Worm (Caenorhabditis elegans) whole organism, young adult: Measurements from ENCODE around the gene W09C2.10.

Experiments
- B0035.1 ChIP-seq: sonication (generic microtip); optimal IDR thresholded peaks from 2 replicates; lab custom pipeline; 2016; ENCODE audit warnings: missing genetic modification characterization, mild to moderate bottlenecking, missing compliant biosample characterization, missing genotype, missing genetic modification reagents
- B0336.3 ChIP-seq: fragments of 200-800 bp; sonication (Bioruptor generic); IDR thresholded peaks from 2 replicates; pipeline ENCODE4 v1.3.6; 2022; ENCODE audit warnings: missing genetic modification characterization, missing compliant biosample characterization
- F52B5.7 ChIP-seq: sonication (generic microtip); optimal IDR thresholded peaks from 2 replicates; lab custom pipeline; 2016; ENCODE audit warnings: mild to moderate bottlenecking, missing genetic modification characterization, missing compliant biosample characterization
- Y53G8AR.9 ChIP-seq: fragments of 200-800 bp; sonication (Bioruptor generic); conservative IDR thresholded peaks from 2 replicates; pipeline ENCODE4 v1.3.6; 2022; ENCODE audit warnings: missing genetic modification reagents, missing genetic modification characterization, missing compliant biosample characterization
- ZK185.1 ChIP-seq: sonication (generic microtip); optimal IDR thresholded peaks from 2 replicates; lab custom pipeline; 2016; ENCODE audit warnings: mild to moderate bottlenecking, missing genetic modification characterization, missing compliant biosample characterization; ENCODE audit not compliant: poor library complexity, severe bottlenecking
- aptf-2 ChIP-seq: fragments of 200-800 bp; sonication (Bioruptor generic); conservative IDR thresholded peaks from 2 replicates; pipeline ENCODE4 v1.3.6; 2022; ENCODE audit warnings: missing genetic modification reagents, missing genetic modification characterization, missing compliant biosample characterization
- attf-6 ChIP-seq: fragments of 200-800 bp; sonication (Bioruptor generic); IDR thresholded peaks from 2 replicates; pipeline ENCODE4 v1.3.6; 2022; ENCODE audit warnings: missing genetic modification reagents, missing genetic modification characterization, missing compliant biosample characterization
- bed-1 ChIP-seq: fragments of 200-800 bp; sonication (Bioruptor generic); IDR thresholded peaks from 2 replicates; pipeline ENCODE4 v1.3.6; 2022; ENCODE audit warnings: missing genetic modification reagents, missing genetic modification characterization, missing compliant biosample characterization
- ceh-27 ChIP-seq: fragments of 200-800 bp; sonication (Bioruptor generic); optimal IDR thresholded peaks from 2 replicates; lab custom pipeline; 2018; ENCODE audit warnings: mild to moderate bottlenecking, missing genetic modification characterization, moderate library complexity, missing compliant biosample characterization
- ceh-79 ChIP-seq: sonication (generic microtip); optimal IDR thresholded peaks from 2 replicates; lab custom pipeline; 2017; ENCODE audit warnings: mild to moderate bottlenecking, missing genetic modification characterization, missing compliant biosample characterization
- chd-7 ChIP-seq: sonication (generic microtip); optimal IDR thresholded peaks from 2 replicates; lab custom pipeline; 2016; ENCODE audit warnings: mild to moderate bottlenecking, missing genetic modification characterization, moderate library complexity, missing compliant biosample characterization
- dox-1 ChIP-seq: fragments of 200-800 bp; sonication (Bioruptor generic); IDR thresholded peaks from 2 replicates; pipeline ENCODE4 v1.3.6; 2022; ENCODE audit warnings: missing genetic modification reagents, missing genetic modification characterization, missing compliant biosample characterization
- dpff-1 ChIP-seq: sonication (generic microtip); optimal IDR thresholded peaks from 2 replicates; lab custom pipeline; 2017; ENCODE audit warnings: mild to moderate bottlenecking, missing genetic modification characterization, missing compliant biosample characterization
- dpl-1 ChIP-seq: fragments of 150-350 bp; optimal IDR thresholded peaks from 2 replicates; lab custom pipeline; 2014; ENCODE audit warnings: missing biosample characterization, missing genetic modification reagents, missing genetic modification characterization
- efl-1 ChIP-seq: fragments of 150-350 bp; optimal IDR thresholded peaks from 2 replicates; lab custom pipeline; 2014; ENCODE audit warnings: missing biosample characterization, missing genetic modification reagents, missing genetic modification characterization
- egl-18 ChIP-seq: fragments of 200-800 bp; sonication (Bioruptor generic); IDR thresholded peaks from 2 replicates; pipeline ENCODE4 v1.3.6; 2022; ENCODE audit warnings: missing genetic modification reagents, missing genetic modification characterization, missing compliant biosample characterization
- ets-4 ChIP-seq: fragments of 200-800 bp; sonication (Bioruptor generic); optimal IDR thresholded peaks from 2 replicates; lab custom pipeline; 2018; ENCODE audit warnings: mild to moderate bottlenecking, missing genetic modification characterization, missing compliant biosample characterization
- fkh-3 ChIP-seq: sonication (generic microtip); optimal IDR thresholded peaks from 2 replicates; lab custom pipeline; 2016; ENCODE audit warnings: mild to moderate bottlenecking, missing genetic modification characterization, missing compliant biosample characterization
- him-1 ChIP-seq: sonication (generic microtip); optimal IDR thresholded peaks from 2 replicates; lab custom pipeline; 2016; ENCODE audit warnings: missing genotype, missing genetic modification reagents, missing genetic modification characterization, missing compliant biosample characterization
- hrde-1 ChIP-seq: sonication (generic microtip); optimal IDR thresholded peaks from 2 replicates; lab custom pipeline; 2016; ENCODE audit warnings: missing genetic modification characterization, mild to moderate bottlenecking, missing compliant biosample characterization, moderate library complexity, missing genotype, missing genetic modification reagents, borderline replicate concordance
- lin-26 ChIP-seq: fragments of 200-800 bp; sonication (Bioruptor generic); IDR thresholded peaks from 2 replicates; pipeline ENCODE4 v1.3.6; 2022; ENCODE audit warnings: missing genetic modification reagents, missing genetic modification characterization, missing compliant biosample characterization
- lin-35 ChIP-seq, 3 experiments: fragments of 150-350 bp in 2 of 3; sonication (generic microtip) in 1 of 3; optimal IDR thresholded peaks; 2 replicates each; lab custom pipeline; 2014 to 2018; ENCODE audit warnings: missing biosample characterization in 3 of 3, missing genetic modification characterization in 3 of 3, missing genetic modification reagents in 3 of 3
- madf-6 ChIP-seq: fragments of 200-800 bp; sonication (Bioruptor generic); IDR thresholded peaks from 2 replicates; pipeline ENCODE4 v1.3.6; 2022; ENCODE audit warnings: missing genetic modification reagents, missing genetic modification characterization, missing compliant biosample characterization
- mxl-1 ChIP-seq: sonication (generic microtip); optimal IDR thresholded peaks from 2 replicates; lab custom pipeline; 2016; ENCODE audit warnings: missing genetic modification characterization, missing compliant biosample characterization
- rec-8 ChIP-seq, 2 experiments: sonication (generic microtip); optimal IDR thresholded peaks; 2 replicates each; lab custom pipeline; 2016; ENCODE audit warnings: mild to moderate bottlenecking in 2 of 2, missing genetic modification characterization in 2 of 2, missing genetic modification reagents in 2 of 2, missing genotype in 2 of 2, missing biosample characterization in 1 of 2, missing compliant biosample characterization in 1 of 2, moderate library complexity in 1 of 2
- repo-1 ChIP-seq: sonication (generic microtip); optimal IDR thresholded peaks from 2 replicates; lab custom pipeline; 2017; ENCODE audit warnings: mild to moderate bottlenecking, missing genetic modification characterization, missing compliant biosample characterization
- sdz-38 ChIP-seq: sonication (generic microtip); optimal IDR thresholded peaks from 2 replicates; lab custom pipeline; 2016; ENCODE audit warnings: missing genotype, missing genetic modification characterization, missing compliant biosample characterization
- snpc-3.4 ChIP-seq: sonication (generic microtip); optimal IDR thresholded peaks from 2 replicates; lab custom pipeline; 2017; ENCODE audit warnings: missing genetic modification characterization, mild to moderate bottlenecking, missing compliant biosample characterization, antibody characterized with exemption, moderate library complexity, missing genotype, missing genetic modification reagents
- tbx-9 ChIP-seq: sonication (generic microtip); optimal IDR thresholded peaks from 2 replicates; lab custom pipeline; 2016; ENCODE audit warnings: borderline replicate concordance, missing genetic modification characterization, inconsistent platforms, missing compliant biosample characterization
- zim-3 ChIP-seq: sonication (generic microtip); optimal IDR thresholded peaks from 2 replicates; lab custom pipeline; 2017; ENCODE audit warnings: mild to moderate bottlenecking, missing genetic modification characterization, moderate library complexity, missing compliant biosample characterization
- ztf-25 ChIP-seq: fragments of 200-800 bp; sonication (Bioruptor generic); IDR thresholded peaks from 2 replicates; pipeline ENCODE4 v1.3.6; 2022; ENCODE audit warnings: missing genetic modification reagents, missing genetic modification characterization, missing compliant biosample characterization
- ztf-3 ChIP-seq: fragments of 200-800 bp; sonication (Bioruptor generic); optimal IDR thresholded peaks from 2 replicates; lab custom pipeline; 2018; ENCODE audit warnings: mild to moderate bottlenecking, missing genetic modification characterization, missing compliant biosample characterization

The W09C2.10 gene

DNA sequence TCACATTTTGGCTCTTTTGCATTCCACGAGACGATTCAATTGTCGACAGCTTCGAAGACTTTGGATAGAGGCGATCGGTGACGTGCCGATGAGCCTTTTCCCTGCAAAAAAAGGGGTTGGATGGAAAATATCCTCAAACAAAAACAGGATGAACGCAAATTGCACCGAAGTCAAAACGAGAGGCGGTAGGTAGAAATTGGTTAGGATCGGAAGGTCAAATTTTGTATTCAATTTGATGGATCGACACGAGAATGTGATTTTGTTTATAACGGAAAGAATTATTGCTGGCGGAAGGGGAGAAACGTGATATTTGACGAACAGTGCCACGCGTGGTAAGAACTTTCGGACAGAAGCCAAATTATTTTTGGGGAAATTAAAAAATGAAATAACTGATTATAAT, 10.0 kb upstream of the W09C2.10 start, which contains the start of gene mca-1:
TSS of gene mca-1 (minus strand) at position 101 of the 400 bp plus-strand sequence.
- TF ChIP-seq dox-1 (GFP tag; lab: Robert Waterston, UW) (no peak), tbx-9 (tag; lab: Kevin White, UChicago) (no peak), egl-18 (GFP tag; lab: Robert Waterston, UW) (no peak), rec-8 (tag; optimal IDR thresholded peaks at IDR 0.05; lab: Kevin White, UChicago) (no peak), ZK185.1 (tag; lab: Kevin White, UChicago) (no peak), dpff-1 (tag; lab: Kevin White, UChicago) (no peak), ets-4 (GFP tag; lab: Kevin White, UChicago) (no peak), efl-1 (no peak), B0035.1 (tag; lab: Kevin White, UChicago) (no peak), ceh-27 (no peak), dpl-1 (GFP tag; lab: Kevin White, UChicago) (no peak), F52B5.7 (tag; lab: Kevin White, UChicago) (no peak), sdz-38 (tag; lab: Kevin White, UChicago) (no peak), snpc-3.4 (tag; lab: Kevin White, UChicago) (no peak), lin-35 (GFP tag; optimal IDR thresholded peaks at IDR 0.05; lab: Kevin White, UChicago) (no peak), ztf-3 (GFP tag; lab: Kevin White, UChicago) (no peak), bed-1 (no peak)

DNA sequence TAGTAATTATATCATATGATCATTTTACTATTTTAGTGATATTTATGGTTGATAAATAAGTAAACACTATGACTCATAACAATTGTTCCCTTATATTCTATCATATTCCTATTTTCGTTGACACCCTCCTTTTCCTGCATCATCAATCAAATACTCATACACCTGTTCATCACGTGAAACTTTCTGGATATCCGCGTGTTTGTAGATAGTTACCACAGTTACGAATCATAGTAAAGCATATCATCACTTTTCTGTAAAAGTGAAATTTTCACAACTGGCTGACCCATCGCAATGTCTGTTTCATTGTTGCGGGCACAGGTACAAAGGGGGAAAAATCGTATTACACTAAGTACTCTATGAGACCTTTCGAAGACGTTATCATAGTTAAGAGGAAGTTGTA, 9.0 kb upstream of the W09C2.10 start:
- TF ChIP-seq dpff-1 (tag; lab: Kevin White, UChicago) (no peak), ztf-3 (GFP tag; lab: Kevin White, UChicago) (no peak), ztf-25 (GFP tag; lab: Robert Waterston, UW) (no peak), ets-4 (GFP tag; lab: Kevin White, UChicago) (no peak), him-1 (tag; lab: Kevin White, UChicago) (no peak), dpl-1 (GFP tag; lab: Kevin White, UChicago) (no peak), ceh-79 (tag; lab: Kevin White, UChicago) (no peak), Y53G8AR.9 (no peak), chd-7 (tag; lab: Kevin White, UChicago) (no peak), dox-1 (GFP tag; lab: Robert Waterston, UW) (no peak), B0336.3 (GFP tag; lab: Robert Waterston, UW) (no peak)

DNA sequence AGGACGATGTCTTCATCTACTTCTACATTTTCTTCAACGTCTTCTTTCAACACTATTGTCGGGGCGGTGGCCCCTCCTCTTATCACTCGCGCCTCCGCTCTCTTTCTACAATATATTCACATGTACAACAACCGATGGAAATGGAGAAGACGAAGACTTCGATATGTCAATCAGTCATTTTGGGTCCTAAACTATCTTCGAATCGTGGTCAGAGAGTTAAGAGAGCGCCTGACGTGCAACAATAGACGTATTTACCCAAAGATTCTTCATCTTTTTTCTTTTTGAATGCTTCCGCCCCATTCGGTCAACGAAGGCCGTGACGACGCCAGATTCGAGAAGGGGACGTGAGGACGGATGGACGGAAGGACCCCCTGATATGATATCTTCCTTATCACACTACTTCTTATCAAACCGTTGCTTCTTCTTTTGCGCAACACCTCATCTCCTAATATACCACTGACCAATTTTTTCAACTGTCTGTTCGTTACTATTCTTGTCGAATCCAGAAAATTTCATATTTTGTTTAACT, 8.2 kb upstream of the W09C2.10 start:
- TF ChIP-seq aptf-2, result no peak
- no peak for TF ChIP-seq ceh-79 (tag; lab: Kevin White, UChicago)

DNA sequence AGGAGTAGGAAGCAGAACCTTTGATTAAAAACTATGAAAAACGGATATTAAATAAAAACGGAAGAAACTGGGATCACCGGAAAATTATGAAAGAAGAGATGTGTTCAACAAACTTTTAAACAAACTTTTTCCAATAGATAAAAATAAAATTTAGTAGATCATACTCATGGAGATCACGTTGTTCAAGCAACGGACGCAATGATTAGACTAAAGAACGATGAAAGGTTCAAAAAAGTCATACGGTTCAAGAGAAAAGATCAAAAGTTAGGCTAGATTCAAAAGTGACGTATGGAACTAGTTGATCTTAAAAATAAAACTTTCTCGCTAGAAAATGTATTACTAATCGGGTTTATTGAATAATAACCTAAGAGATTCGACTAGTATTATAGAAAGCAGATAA, 7.2 kb upstream of the W09C2.10 start:
- no peak for TF ChIP-seq lin-26 (GFP tag; lab: Robert Waterston, UW)
- no peak for TF ChIP-seq zim-3
- no peak for TF ChIP-seq fkh-3 (tag; lab: Kevin White, UChicago)
- TF ChIP-seq repo-1, result no peak
- TF ChIP-seq efl-1, result no peak
- no peak for TF ChIP-seq hrde-1 (tag; lab: Kevin White, UChicago)
- TF ChIP-seq mxl-1 (tag; lab: Kevin White, UChicago), result no peak
- no peak for TF ChIP-seq madf-6 (GFP tag; lab: Robert Waterston, UW)
- no peak for TF ChIP-seq attf-6
